Fruit fly (Drosophila melanogaster) whole organism: ENCODE data around the gene CG32572.

Experiments used
- pan ChIP-seq: fragments of >200 bp; optimal IDR thresholded peaks from 2 replicates; lab custom pipeline; 2017
- psq ChIP-seq: fragments of >200 bp; optimal IDR thresholded peaks from 2 replicates; lab custom pipeline; 2017

DNA sequence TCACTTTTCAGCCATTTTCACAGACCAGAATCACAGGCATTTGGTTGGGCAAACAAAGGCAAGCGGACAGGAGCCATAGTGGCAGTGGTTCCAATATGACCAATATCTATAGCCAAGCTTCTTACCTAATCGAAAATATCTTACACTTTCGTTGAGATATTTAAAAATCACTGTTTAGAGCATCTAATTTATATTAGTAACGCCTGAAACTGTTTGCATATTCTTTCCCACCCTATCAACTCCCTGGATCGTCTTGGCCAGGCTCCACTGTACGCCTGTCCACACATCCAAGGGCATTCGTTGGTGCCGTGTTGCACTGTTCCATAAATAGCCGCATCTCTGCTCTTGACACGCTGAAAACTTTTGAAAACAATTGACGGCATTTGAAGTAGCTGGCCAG lies 30.5 kb upstream of the CG32572 start:
- TF ChIP-seq pan (no peak), psq (lab: Kevin White, UChicago) (no peak)
